Fruit fly (Drosophila melanogaster) whole organism, adult: Measurements from ENCODE around the gene CG9705.

Experiments used
- CG12768 ChIP-seq: fragments of 200-800 bp; sonication (Bioruptor generic); optimal IDR thresholded peaks from 2 replicates; lab custom pipeline; 2017; ENCODE audit warnings: missing biosample characterization, missing genetic modification characterization, mild to moderate bottlenecking, moderate library complexity, missing genetic modification reagents
- CG1620 ChIP-seq: fragments of 200-800 bp; sonication (Bioruptor generic); optimal IDR thresholded peaks from 2 replicates; lab custom pipeline; 2016; ENCODE audit warnings: missing biosample characterization, missing genetic modification characterization
- CG33017 ChIP-seq: fragments of 200-800 bp; sonication (Bioruptor generic); optimal IDR thresholded peaks from 2 replicates; lab custom pipeline; 2018; ENCODE audit warnings: missing biosample characterization, mild to moderate bottlenecking, missing genetic modification characterization, moderate library complexity
- CG5204 ChIP-seq: fragments of 200-800 bp; sonication (Bioruptor generic); optimal IDR thresholded peaks from 2 replicates; lab custom pipeline; 2016; ENCODE audit warnings: missing biosample characterization, missing genetic modification characterization
- CG7045 ChIP-seq: fragments of 200-800 bp; sonication (Bioruptor generic); optimal IDR thresholded peaks from 2 replicates; lab custom pipeline; 2017; ENCODE audit warnings: missing biosample characterization, mild to moderate bottlenecking, missing genetic modification characterization
- CG7101 ChIP-seq: fragments of 200-800 bp; sonication (Bioruptor generic); optimal IDR thresholded peaks from 2 replicates; lab custom pipeline; 2018; ENCODE audit warnings: missing biosample characterization, mild to moderate bottlenecking, missing genetic modification characterization, moderate library complexity
- Crg-1 ChIP-seq: fragments of 200-800 bp; sonication (Bioruptor generic); optimal IDR thresholded peaks from 2 replicates; lab custom pipeline; 2016; ENCODE audit warnings: missing biosample characterization, missing genetic modification characterization
- Hr96 ChIP-seq: fragments of 200-800 bp; sonication (Bioruptor generic); optimal IDR thresholded peaks from 2 replicates; lab custom pipeline; 2016; ENCODE audit warnings: missing biosample characterization, missing genetic modification characterization
- bab1 ChIP-seq: fragments of 200-800 bp; sonication (Bioruptor generic); optimal IDR thresholded peaks from 3 replicates; lab custom pipeline; 2019; ENCODE audit warnings: missing biosample characterization, mild to moderate bottlenecking, missing genetic modification characterization, moderate library complexity
- cnc ChIP-seq, 2 experiments: fragments of >200 bp; optimal IDR thresholded peaks; 2 replicates each; lab custom pipeline; 2017
- ovo ChIP-seq: fragments of 200-800 bp; sonication (Bioruptor generic); optimal IDR thresholded peaks from 2 replicates; lab custom pipeline; 2016; ENCODE audit warnings: missing biosample characterization, missing genetic modification characterization
- tj ChIP-seq: fragments of 200-800 bp; sonication (Bioruptor generic); optimal IDR thresholded peaks from 3 replicates; lab custom pipeline; 2017; ENCODE audit warnings: missing biosample characterization, mild to moderate bottlenecking, missing genetic modification characterization, moderate library complexity

DNA sequence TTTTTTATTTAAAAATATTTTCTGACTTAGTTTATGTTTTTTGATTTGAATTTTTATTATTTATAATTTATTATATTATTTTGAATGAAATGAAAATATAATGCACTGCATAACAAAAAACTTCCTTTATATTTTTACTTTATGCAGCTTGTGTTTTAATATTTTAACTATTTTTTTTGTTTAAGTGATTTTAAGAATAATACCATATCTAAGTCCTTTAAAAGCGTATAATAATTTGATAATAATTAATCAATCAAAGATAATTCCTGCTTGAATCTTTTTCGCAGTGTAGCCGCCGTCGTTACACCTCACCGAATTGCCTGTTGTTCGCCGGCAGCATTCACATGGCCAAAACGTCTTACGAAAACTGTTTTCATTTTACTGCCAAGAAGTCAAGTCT, 45.3 kb downstream of the CG9705 start:
- TF ChIP-seq CG33017 = no peak
- no peak for TF ChIP-seq cnc (optimal IDR thresholded peaks at IDR 0.05; lab: Kevin White, UChicago)
- no peak for TF ChIP-seq CG12768 (GFP tag; lab: Kevin White, UChicago)
- no peak for TF ChIP-seq CG7101
- no peak for TF ChIP-seq CG5204 (GFP tag; lab: Kevin White, UChicago)
- TF ChIP-seq ovo (GFP tag; lab: Kevin White, UChicago) = no peak
- no peak for TF ChIP-seq Hr96
- TF ChIP-seq bab1 (GFP tag; lab: Kevin White, UChicago) = no peak
- no peak for TF ChIP-seq CG7045 (GFP tag; lab: Kevin White, UChicago)
- TF ChIP-seq Crg-1 (GFP tag; lab: Kevin White, UChicago) = no peak
- no peak for TF ChIP-seq CG1620
- no peak for TF ChIP-seq tj (GFP tag; lab: Kevin White, UChicago)
